Worm (Caenorhabditis elegans): Measurements from ENCODE around the gene K02F3.12.

Gene K02F3.12

ce11 chrIII:841177-841576 is 15.2 kb upstream of the K02F3.12 start, which contains the start of gene K02F3.9 (continued):
- TF ChIP-seq sox-4 (tag; optimal IDR thresholded peaks at IDR 0.05), result no peak
- no peak for TF ChIP-seq Y116A8C.19 (tag; optimal IDR thresholded peaks at IDR 0.05; ENCODE audit: borderline replicate concordance)
- TF ChIP-seq C04F5.9 (tag; optimal IDR thresholded peaks at IDR 0.05), result no peak

ce11 chrIII:842630-843029 is 13.7 kb upstream of the K02F3.12 start, which contains the start of gene far-8:
Gene far-8, plus strand, starts transcription at chrIII:842930.
- no peak for TF ChIP-seq xbp-1 (tag; optimal IDR thresholded peaks at IDR 0.05)
- TF ChIP-seq lin-13 (GFP tag; optimal IDR thresholded peaks at IDR 0.05), result no peak
- TF ChIP-seq nhr-12 (tag; optimal IDR thresholded peaks at IDR 0.05), result no peak
- TF ChIP-seq lin-14 (GFP tag; optimal IDR thresholded peaks at IDR 0.05), result no peak
- TF ChIP-seq nhr-71 (tag; optimal IDR thresholded peaks at IDR 0.05), result no peak
- no peak for TF ChIP-seq unc-130 (tag; optimal IDR thresholded peaks at IDR 0.05)
- no peak for TF ChIP-seq aha-1 (tag; optimal IDR thresholded peaks at IDR 0.05)
- TF ChIP-seq nhr-85 (tag), result no peak
- no peak for TF ChIP-seq efl-1 (optimal IDR thresholded peaks at IDR 0.05)
- no peak for TF ChIP-seq efl-1 (GFP tag; optimal IDR thresholded peaks at IDR 0.05 in 1 of 2)
- no peak for TF ChIP-seq ztf-11 (tag; optimal IDR thresholded peaks at IDR 0.05)
- no peak for TF ChIP-seq pqm-1 (tag; optimal IDR thresholded peaks at IDR 0.05)

- peak in 1 of 3 experiments; percentile 28 for TF ChIP-seq dpl-1 (GFP tag; optimal IDR thresholded peaks at IDR 0.05)
- TF ChIP-seq ceh-82 (tag; optimal IDR thresholded peaks at IDR 0.05), result peak in 1 of 3 experiments; percentile 59
- TF ChIP-seq ztf-11 (tag; optimal IDR thresholded peaks at IDR 0.05), result no peak
- TF ChIP-seq unc-30 (tag; optimal IDR thresholded peaks at IDR 0.05), result no peak
- no peak for TF ChIP-seq ces-1 (GFP tag; optimal IDR thresholded peaks at IDR 0.05)
- TF ChIP-seq lin-15B (tag; optimal IDR thresholded peaks at IDR 0.05), result no peak
- TF ChIP-seq nhr-11 (tag; optimal IDR thresholded peaks at IDR 0.05), result no peak
- no peak for TF ChIP-seq alr-1 (tag; optimal IDR thresholded peaks at IDR 0.05; ENCODE audit: borderline replicate concordance)
- peak; percentile 8 for TF ChIP-seq skn-1 (tag; optimal IDR thresholded peaks at IDR 0.05)
- TF ChIP-seq Y116A8C.19 (tag; optimal IDR thresholded peaks at IDR 0.05; ENCODE audit: borderline replicate concordance), result no peak
- no peak for TF ChIP-seq fkh-4 (tag; optimal IDR thresholded peaks at IDR 0.05; ENCODE audit: borderline replicate concordance)
- no peak for TF ChIP-seq isw-1 (GFP tag; IDR thresholded peaks at IDR 0.05)
- TF ChIP-seq efl-3 (GFP tag; optimal IDR thresholded peaks at IDR 0.05), result no peak
- TF ChIP-seq hlh-4 (tag; optimal IDR thresholded peaks at IDR 0.05), result no peak
- TF ChIP-seq pqm-1 (tag; optimal IDR thresholded peaks at IDR 0.05), result no peak
- no peak for TF ChIP-seq lin-13 (GFP tag; optimal IDR thresholded peaks at IDR 0.05)
- peak; percentile 21 for TF ChIP-seq nhr-20 (tag; optimal IDR thresholded peaks at IDR 0.05)
- peak; percentile 44 for TF ChIP-seq nhr-71 (tag; optimal IDR thresholded peaks at IDR 0.05)
- TF ChIP-seq nhr-76 (tag; optimal IDR thresholded peaks at IDR 0.05), result no peak
- TF ChIP-seq lin-35 (GFP tag; optimal IDR thresholded peaks at IDR 0.05), result peak; percentile 18 to 39
- TF ChIP-seq C34B4.2 (tag; optimal IDR thresholded peaks at IDR 0.05), result no peak
- TF ChIP-seq irx-1 (tag; optimal IDR thresholded peaks at IDR 0.05), result no peak
- TF ChIP-seq snu-23 (GFP tag; optimal IDR thresholded peaks at IDR 0.05), result peak; percentile 49
- TF ChIP-seq unc-62 (GFP tag; optimal IDR thresholded peaks at IDR 0.05), result no peak
- no peak for TF ChIP-seq snpc-4 (tag; optimal IDR thresholded peaks at IDR 0.05)
- TF ChIP-seq unc-130 (tag; optimal IDR thresholded peaks at IDR 0.05), result peak; percentile 37
- peak; percentile 6 to 15 for TF ChIP-seq efl-1 (optimal IDR thresholded peaks at IDR 0.05)
- peak; percentile 6 to 79 for TF ChIP-seq efl-1 (GFP tag; optimal IDR thresholded peaks at IDR 0.05 in 1 of 2)
- TF ChIP-seq sptf-1 (tag; optimal IDR thresholded peaks at IDR 0.05), result no peak
- no peak for TF ChIP-seq grh-1 (GFP tag; IDR thresholded peaks at IDR 0.05)
- TF ChIP-seq mep-1 (tag; optimal IDR thresholded peaks at IDR 0.05), result peak; percentile 48
- TF ChIP-seq sup-37 (GFP tag; optimal IDR thresholded peaks at IDR 0.05), result no peak
- TF ChIP-seq aha-1 (tag; optimal IDR thresholded peaks at IDR 0.05), result no peak
- no peak for TF ChIP-seq egl-27 (tag; optimal IDR thresholded peaks at IDR 0.05)
- TF ChIP-seq mef-2 (tag; optimal IDR thresholded peaks at IDR 0.05), result no peak
- peak in 1 of 2 experiments; percentile 19 for TF ChIP-seq lsy-2 (tag; optimal IDR thresholded peaks at IDR 0.05)
- no peak for TF ChIP-seq swsn-7 (tag; optimal IDR thresholded peaks at IDR 0.05)
- no peak for TF ChIP-seq C04F5.9 (tag; optimal IDR thresholded peaks at IDR 0.05)
- TF ChIP-seq ceh-8 (GFP tag; optimal IDR thresholded peaks at IDR 0.05), result no peak
- TF ChIP-seq elt-3 (tag; optimal IDR thresholded peaks at IDR 0.05), result peak in 1 of 6 experiments; percentile 35
- TF ChIP-seq jun-1 (tag; optimal IDR thresholded peaks at IDR 0.05), result no peak
- TF ChIP-seq nhr-19 (GFP tag; conservative IDR thresholded peaks at IDR 0.05), result peak; percentile 36
- TF ChIP-seq mdl-1 (tag; optimal IDR thresholded peaks at IDR 0.05), result peak in 1 of 2 experiments; percentile 59
These were observed 12.4 kb upstream of the K02F3.12 start for ce11 chrIII:843999-844398.
